Fruit fly (Drosophila melanogaster): ENCODE results near the gene Ubr3.

Ubr3 gene

DNA sequence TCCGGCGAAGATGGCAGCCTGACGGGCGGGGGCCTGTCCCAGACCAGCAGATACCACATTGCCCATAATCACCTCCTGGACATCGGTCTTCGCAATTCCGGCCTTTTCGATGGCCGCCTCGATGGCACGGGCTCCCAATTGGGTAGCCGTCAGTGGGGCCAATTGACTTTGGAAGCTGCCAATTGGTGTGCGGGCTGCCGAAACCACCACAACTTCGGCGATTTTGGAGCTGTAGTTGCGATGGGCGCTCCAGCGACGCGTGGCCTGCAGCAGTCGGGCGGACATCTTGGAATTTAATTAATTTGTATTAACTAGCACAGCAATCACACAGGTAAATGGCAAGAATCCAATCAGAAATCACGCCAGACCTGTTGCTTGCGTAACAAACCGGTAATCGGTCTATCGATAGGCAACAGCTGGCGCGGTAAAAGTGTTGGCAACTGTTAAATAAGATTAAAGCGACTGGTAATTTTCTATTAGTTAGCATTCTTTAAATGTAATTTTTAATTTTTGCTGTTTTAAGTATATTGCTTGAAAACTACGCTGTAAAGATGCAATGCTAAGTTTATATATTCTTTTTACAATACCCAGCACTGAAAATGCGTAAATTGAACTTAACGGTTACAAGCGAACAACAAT lies 47.2 kb upstream of the Ubr3 start, which contains the start of gene Acat1 (continued):
- TF ChIP-seq CoRest (tag; optimal IDR thresholded peaks at IDR 0.05) = peak; percentile 37
- TF ChIP-seq aop (GFP tag; IDR thresholded peaks at IDR 0.05) = no peak
- peak; percentile 48 for TF ChIP-seq CG10654 (GFP tag; optimal IDR thresholded peaks at IDR 0.05)
- peak; percentile 64 for TF ChIP-seq Blimp-1 (GFP tag; optimal IDR thresholded peaks at IDR 0.05)
- no peak for TF ChIP-seq slou (GFP tag; optimal IDR thresholded peaks at IDR 0.05)
- peak; percentile 33; the same call in 1 of the 2 replicates for TF ChIP-seq CG10366 (GFP tag; IDR thresholded peaks at IDR 0.05)
- no peak for TF ChIP-seq Atf3 (GFP tag; optimal IDR thresholded peaks at IDR 0.05)
- peak; percentile 23 for TF ChIP-seq Spps (tag; optimal IDR thresholded peaks at IDR 0.05)
- TF ChIP-seq CG13296 (GFP tag; optimal IDR thresholded peaks at IDR 0.05) = no peak
- peak; percentile 69 for TF ChIP-seq Sox102F (GFP tag; optimal IDR thresholded peaks at IDR 0.05)
- TF ChIP-seq Ets97D (GFP tag; optimal IDR thresholded peaks at IDR 0.05) = peak; percentile 53
- 0 out of 3 replicates have a peak, but pooled peaks have one; percentile 42 for TF ChIP-seq HLH4C (GFP tag; IDR thresholded peaks at IDR 0.05; ENCODE audit: partially characterized antibody)
- peak; percentile 12 for TF ChIP-seq CG12942 (GFP tag; optimal IDR thresholded peaks at IDR 0.05)
- TF ChIP-seq CG9437 (GFP tag; optimal IDR thresholded peaks at IDR 0.05) = peak; percentile 47
- TF ChIP-seq CG4820 (GFP tag; optimal IDR thresholded peaks at IDR 0.05) = peak; percentile 34
- TF ChIP-seq Ptx1 (GFP tag; IDR thresholded peaks at IDR 0.05) = peak; percentile 72
- TF ChIP-seq CG13775 (GFP tag; optimal IDR thresholded peaks at IDR 0.05) = peak; percentile 47
- TF ChIP-seq sens (GFP tag) = peak; percentile 96
- TF ChIP-seq CG6689 (GFP tag; IDR thresholded peaks at IDR 0.05) = peak; percentile 66
- TF ChIP-seq Meics (GFP tag; optimal IDR thresholded peaks at IDR 0.05) = peak; percentile 52
- TF ChIP-seq slbo (GFP tag; IDR thresholded peaks at IDR 0.05) = peak; percentile 65
- TF ChIP-seq CG5953 (GFP tag; IDR thresholded peaks at IDR 0.05) = 0 out of 2 replicates have a peak, but pooled peaks have one; percentile 40
- no peak for TF ChIP-seq ERR (GFP tag; optimal IDR thresholded peaks at IDR 0.05)
- TF ChIP-seq HLH3B (GFP tag; IDR thresholded peaks at IDR 0.05) = peak; percentile 48; the same call in 1 of the 2 replicates
- TF ChIP-seq ase (GFP tag; IDR thresholded peaks at IDR 0.05) = no peak
- peak; percentile 49 for TF ChIP-seq corto (GFP tag; optimal IDR thresholded peaks at IDR 0.05)
- peak; percentile 41 for TF ChIP-seq CG8924 (tag; optimal IDR thresholded peaks at IDR 0.05)
- TF ChIP-seq Bgb (GFP tag; IDR thresholded peaks at IDR 0.05; ENCODE audit: partially characterized antibody) = no peak; the same call in 1 of the 2 replicates
- no peak for TF ChIP-seq gsb (GFP tag; IDR thresholded peaks at IDR 0.05)
- TF ChIP-seq tio (GFP tag; optimal IDR thresholded peaks at IDR 0.05) = peak; percentile 40
- peak; percentile 24; the same call in 1 of the 2 replicates for TF ChIP-seq ttk (GFP tag; IDR thresholded peaks at IDR 0.05)
- peak; percentile 27 for TF ChIP-seq tap (tag; optimal IDR thresholded peaks at IDR 0.05)
- TF ChIP-seq gsb-n (tag; optimal IDR thresholded peaks at IDR 0.05) = peak; percentile 44
- TF ChIP-seq Optix (GFP tag; IDR thresholded peaks at IDR 0.05) = no peak
- 0 out of 2 replicates have a peak, but pooled peaks have one; percentile 13 for TF ChIP-seq CG9215 (GFP tag; IDR thresholded peaks at IDR 0.05)
- peak; percentile 46 to 72 for TF ChIP-seq Hr51 (GFP tag; optimal IDR thresholded peaks at IDR 0.05)
- TF ChIP-seq Drgx (GFP tag; IDR thresholded peaks at IDR 0.05) = peak; percentile 62
- TF ChIP-seq CG5180 (GFP tag; optimal IDR thresholded peaks at IDR 0.05) = no peak
- no peak for TF ChIP-seq btn (GFP tag; optimal IDR thresholded peaks at IDR 0.05)
- no peak for TF ChIP-seq CG17359 (tag; optimal IDR thresholded peaks at IDR 0.05)
- TF ChIP-seq Dbx (GFP tag; IDR thresholded peaks at IDR 0.05) = peak; percentile 22; the same call in 1 of the 3 replicates
- TF ChIP-seq ham (GFP tag; IDR thresholded peaks at IDR 0.05) = no peak
- TF ChIP-seq Awh (GFP tag; IDR thresholded peaks at IDR 0.05) = peak; percentile 47; the same call in 1 of the 2 replicates
- TF ChIP-seq pzg (GFP tag; optimal IDR thresholded peaks at IDR 0.05) = peak; percentile 50
- TF ChIP-seq her (GFP tag; optimal IDR thresholded peaks at IDR 0.05) = peak; percentile 14
- TF ChIP-seq Asciz (GFP tag; optimal IDR thresholded peaks at IDR 0.05) = peak; percentile 56
- TF ChIP-seq Adf1 (GFP tag; IDR thresholded peaks at IDR 0.05) = no peak
- TF ChIP-seq chn (GFP tag; optimal IDR thresholded peaks at IDR 0.05) = peak; percentile 53
- TF ChIP-seq CG10321 (GFP tag; IDR thresholded peaks at IDR 0.05) = no peak
- peak; percentile 39 for TF ChIP-seq Nf-YB (GFP tag; optimal IDR thresholded peaks at IDR 0.05)

Measured in whole organism, embryonic.